Fruit fly (Drosophila melanogaster) whole organism, embryonic: ENCODE data around the gene CG10274.
"Not testable (repeated sequence)": the region's sequence is repeated elsewhere in the genome, so short reads cannot be mapped to it uniquely, and the experiment has no call there.

Experiments
- Antp ChIP-seq: fragments of 200-800 bp; sonication (Bioruptor generic); optimal IDR thresholded peaks from 3 replicates; lab custom pipeline; 2016; ENCODE audit warnings: missing biosample characterization, missing genetic modification characterization
- Blimp-1 ChIP-seq: fragments of 200-800 bp; sonication (Bioruptor generic); optimal IDR thresholded peaks from 3 replicates; lab custom pipeline; 2018; ENCODE audit warnings: missing biosample characterization, missing genetic modification characterization, mild to moderate bottlenecking, moderate library complexity, missing genetic modification reagents
- CG14667 ChIP-seq: fragments of 200-800 bp; sonication (Bioruptor generic); IDR thresholded peaks from 2 replicates; pipeline ENCODE4 v1.3.6; 2022; ENCODE audit warnings: missing biosample characterization, missing genetic modification characterization
- CG16813 ChIP-seq: fragments of 200-800 bp; sonication (Bioruptor generic); IDR thresholded peaks from 3 replicates; pipeline ENCODE4 v1.3.6; 2022; ENCODE audit warnings: missing biosample characterization, missing genetic modification characterization; ENCODE audit not compliant: partially characterized antibody
- CG17829 ChIP-seq: fragments of 200-800 bp; optimal IDR thresholded peaks from 2 replicates; lab custom pipeline; 2019; ENCODE audit warnings: missing biosample characterization, mild to moderate bottlenecking, missing genetic modification characterization, moderate library complexity
- CG2678 ChIP-seq: fragments of 200-800 bp; sonication (Bioruptor generic); optimal IDR thresholded peaks from 3 replicates; lab custom pipeline; 2019; ENCODE audit warnings: missing biosample characterization, mild to moderate bottlenecking, missing genetic modification characterization, moderate library complexity
- CG34224 ChIP-seq: fragments of 200-800 bp; sonication (Bioruptor generic); IDR thresholded peaks from 3 replicates; pipeline ENCODE4 v1.3.6; 2022; ENCODE audit warnings: missing biosample characterization, missing genetic modification characterization; ENCODE audit not compliant: partially characterized antibody
- CG4617 ChIP-seq: fragments of 200-800 bp; sonication (Bioruptor generic); optimal IDR thresholded peaks from 3 replicates; lab custom pipeline; 2016; ENCODE audit warnings: missing biosample characterization, missing genetic modification characterization, borderline replicate concordance
- CG6654 ChIP-seq: fragments of 200-800 bp; sonication (Bioruptor generic); optimal IDR thresholded peaks from 2 replicates; lab custom pipeline; 2017; ENCODE audit warnings: missing biosample characterization, mild to moderate bottlenecking, missing genetic modification characterization
- CG8359 ChIP-seq: fragments of 200-800 bp; sonication (Bioruptor generic); optimal IDR thresholded peaks from 2 replicates; lab custom pipeline; 2017; ENCODE audit warnings: missing biosample characterization, mild to moderate bottlenecking, missing genetic modification characterization, borderline replicate concordance
- CG8765 ChIP-seq: fragments of 200-800 bp; sonication (Bioruptor generic); IDR thresholded peaks from 2 replicates; pipeline ENCODE4 v1.3.6; 2022; ENCODE audit warnings: missing biosample characterization, missing genetic modification characterization
- Dbx ChIP-seq: fragments of 200-800 bp; sonication (Bioruptor generic); IDR thresholded peaks from 3 replicates; pipeline ENCODE4 v1.3.6; 2022; ENCODE audit warnings: missing biosample characterization, missing genetic modification characterization
- Ets65A ChIP-seq: fragments of 200-800 bp; sonication (Bioruptor generic); peaks from one replicate; lab custom pipeline; 2016; ENCODE audit warnings: missing biosample characterization, missing genetic modification characterization
- HmgD ChIP-seq: fragments of 200-800 bp; sonication (Bioruptor generic); optimal IDR thresholded peaks from 3 replicates; lab custom pipeline; 2016; ENCODE audit warnings: missing biosample characterization, missing genetic modification characterization
- Sox102F ChIP-seq: fragments of 200-800 bp; sonication (Bioruptor generic); optimal IDR thresholded peaks from 2 replicates; lab custom pipeline; 2018; ENCODE audit warnings: missing biosample characterization, mild to moderate bottlenecking, missing genetic modification characterization, moderate library complexity
- Xrp1 ChIP-seq: fragments of 200-800 bp; sonication (Bioruptor generic); IDR thresholded peaks from 2 replicates; pipeline ENCODE4 v1.3.6; 2022; ENCODE audit warnings: missing biosample characterization, missing genetic modification characterization
- amos ChIP-seq: fragments of 200-800 bp; sonication (Bioruptor generic); IDR thresholded peaks from 2 replicates; pipeline ENCODE4 v1.3.6; 2022; ENCODE audit warnings: missing biosample characterization, missing genetic modification characterization; ENCODE audit not compliant: partially characterized antibody
- ara ChIP-seq: fragments of 200-800 bp; sonication (Bioruptor generic); IDR thresholded peaks from 2 replicates; pipeline ENCODE4 v1.3.6; 2022; ENCODE audit warnings: missing biosample characterization, missing genetic modification characterization
- crc ChIP-seq: fragments of 200-800 bp; sonication (Bioruptor generic); optimal IDR thresholded peaks from 2 replicates; lab custom pipeline; 2016; ENCODE audit warnings: missing biosample characterization, missing genetic modification characterization
- cwo ChIP-seq: fragments of 200-800 bp; sonication (Bioruptor generic); optimal IDR thresholded peaks from 3 replicates; lab custom pipeline; 2017; ENCODE audit warnings: missing biosample characterization, missing genetic modification characterization, mild to moderate bottlenecking, moderate library complexity, missing genetic modification reagents
- fd96Cb ChIP-seq: fragments of 200-800 bp; sonication (Bioruptor generic); optimal IDR thresholded peaks from 2 replicates; lab custom pipeline; 2018; ENCODE audit warnings: missing biosample characterization, mild to moderate bottlenecking, missing genetic modification characterization, moderate library complexity
- gt ChIP-seq: fragments of 200-800 bp; sonication (Bioruptor generic); IDR thresholded peaks from 2 replicates; pipeline ENCODE4 v1.3.6; 2022; ENCODE audit warnings: missing biosample characterization, missing genetic modification characterization
- lmd ChIP-seq: fragments of 200-800 bp; sonication (Bioruptor generic); IDR thresholded peaks from 2 replicates; pipeline ENCODE4 v1.3.6; 2022; ENCODE audit warnings: missing biosample characterization, missing genetic modification characterization
- otp ChIP-seq: fragments of 200-800 bp; sonication (Bioruptor generic); IDR thresholded peaks from 3 replicates; pipeline ENCODE4, ENCODE4 v1.3.6; 2022; ENCODE audit warnings: missing biosample characterization, missing genetic modification characterization
- salm ChIP-seq: fragments of 200-800 bp; sonication (Bioruptor generic); optimal IDR thresholded peaks from 2 replicates; lab custom pipeline; 2018; ENCODE audit warnings: missing biosample characterization, mild to moderate bottlenecking, missing genetic modification characterization
- tap ChIP-seq: fragments of 200-800 bp; optimal IDR thresholded peaks from 3 replicates; lab custom pipeline; 2019; ENCODE audit warnings: missing biosample characterization, mild to moderate bottlenecking, missing genetic modification characterization, moderate library complexity
- trh ChIP-seq: fragments of 200-800 bp; sonication (Bioruptor generic); optimal IDR thresholded peaks from 2 replicates; lab custom pipeline; 2016; ENCODE audit warnings: missing biosample characterization, missing genetic modification characterization
- wdn ChIP-seq: fragments of 200-800 bp; sonication (Bioruptor generic); IDR thresholded peaks from 2 replicates; pipeline ENCODE4 v1.3.6; 2022; ENCODE audit warnings: missing biosample characterization, missing genetic modification characterization

Gene CG10274

dm6 chr3L:6152531-6152930, 29.1 kb downstream of the CG10274 start, which contains the start of gene Acp65Aa:
Gene Acp65Aa (minus strand): TSS chr3L:6152745.
- no peak for TF ChIP-seq Sox102F (GFP tag; lab: Kevin White, UChicago)
- peak; percentile 90 for TF ChIP-seq Ets65A
- TF ChIP-seq lmd, result 0 out of 2 replicates have a peak, but pooled peaks have one; percentile 4
- no peak for TF ChIP-seq fd96Cb (tag; lab: Kevin White, UChicago)
- no peak for TF ChIP-seq amos (GFP tag; lab: Robert Waterston, UW)

dm6 chr3L:6150757-6151354, 30.8 kb downstream of the CG10274 start, which contains the start of the genes Cpr65Ax2 and Lcp65Aa:
Gene Cpr65Ax2 (minus strand): TSS chr3L:6150857.
Gene Lcp65Aa (plus strand): TSS chr3L:6151304.
- TF ChIP-seq crc (GFP tag; lab: Kevin White, UChicago); trh (GFP tag; lab: Kevin White, UChicago); CG17829 (tag; lab: Kevin White, UChicago): not testable (repeated sequence)

dm6 chr3L:6149248-6149647, 32.4 kb downstream of the CG10274 start, which contains the start of gene Lcp65Ab1:
Gene Lcp65Ab1 (plus strand): TSS chr3L:6149548.
- TF ChIP-seq CG4617; Antp (GFP tag; lab: Kevin White, UChicago); HmgD (GFP tag; lab: Kevin White, UChicago): not testable (repeated sequence)
- TF ChIP-seq, all 482 proteins: peak for 0; not testable (repeated sequence) for 482

dm6 chr3L:6147887-6148286, 33.7 kb downstream of the CG10274 start, which contains the start of gene Cpr65Ax1:
Gene Cpr65Ax1 (minus strand): TSS chr3L:6147987.
- TF ChIP-seq salm; CG34224 (GFP tag; lab: Robert Waterston, UW); CG14667 (GFP tag; lab: Robert Waterston, UW): not testable (repeated sequence)

dm6 chr3L:6146374-6146773, 35.3 kb downstream of the CG10274 start, which contains the start of gene Lcp65Ab2:
Gene Lcp65Ab2 (plus strand): TSS chr3L:6146674.
- not testable (repeated sequence) for TF ChIP-seq wdn (GFP tag; lab: Robert Waterston, UW); Xrp1; otp
- TF ChIP-seq, all 482 proteins: peak for 0; not testable (repeated sequence) for 482

- TF ChIP-seq CG8765 (GFP tag; lab: Robert Waterston, UW), result no peak
- no peak for TF ChIP-seq CG8359
- 0 out of 3 replicates have a peak, but pooled peaks have one; percentile 6 for TF ChIP-seq Dbx (GFP tag; lab: Robert Waterston, UW)
- TF ChIP-seq CG6654, result no peak
- TF ChIP-seq gt (GFP tag; lab: Robert Waterston, UW), result no peak
- TF ChIP-seq tap, result no peak
- no peak for TF ChIP-seq CG16813 (GFP tag; lab: Robert Waterston, UW)
- TF ChIP-seq Ets65A, result peak; percentile 93
- TF ChIP-seq ara (GFP tag; lab: Robert Waterston, UW), result no peak
Measured at dm6 chr3L:6144769-6145220, 36.8 kb downstream of the CG10274 start, which contains the start of gene Lcp65Ac. Gene Lcp65Ac (plus strand): TSS chr3L:6144819.

dm6 chr3L:6143188-6143755, 38.4 kb downstream of the CG10274 start, which contains the start of gene Lcp65Ad:
Gene Lcp65Ad (plus strand): TSS chr3L:6143395.
- TF ChIP-seq Ets65A (peak; percentile 85), cwo (no peak), Blimp-1 (GFP tag; lab: Kevin White, UChicago) (peak; percentile 25), CG2678 (tag; lab: Kevin White, UChicago) (no peak)
